Worm (Caenorhabditis elegans) whole organism, L1 larva: ENCODE results near the gene C02E7.6.
A peak's percentile ranks its signal among the peaks of the same experiment; 100 is the strongest.

Source experiments
- ama-1 ChIP-seq: fragments of 150-350 bp; optimal IDR thresholded peaks from 2 replicates; lab custom pipeline; 2014
- blmp-1 ChIP-seq: fragments of 150-350 bp; optimal IDR thresholded peaks from 2 replicates; lab custom pipeline; 2014; ENCODE audit warnings: missing biosample characterization, missing genetic modification characterization
- ceh-88 ChIP-seq: fragments of 200-800 bp; sonication (Bioruptor generic); IDR thresholded peaks from 2 replicates; pipeline ENCODE4 v1.3.6; 2022; ENCODE audit warnings: missing genetic modification characterization, missing compliant biosample characterization
- dpl-1 ChIP-seq, 3 experiments: fragments of 150-350 bp in 2 of 3; sonication (generic microtip) in 1 of 3; optimal IDR thresholded peaks; 2 replicates each; lab custom pipeline; 2014 to 2017; ENCODE audit warnings: missing biosample characterization in 3 of 3, missing genetic modification characterization in 3 of 3, missing genetic modification reagents in 3 of 3
- fos-1 ChIP-seq: fragments of 150-350 bp; optimal IDR thresholded peaks from 2 replicates; lab custom pipeline; 2014; ENCODE audit warnings: missing biosample characterization, missing genetic modification characterization
- hpl-2 ChIP-seq: fragments of 150-350 bp; optimal IDR thresholded peaks from 2 replicates; lab custom pipeline; 2014; ENCODE audit warnings: missing biosample characterization, missing genetic modification reagents, missing genetic modification characterization
- lsy-2 ChIP-seq, 2 experiments: fragments of 150-350 bp; optimal IDR thresholded peaks; 2 replicates each; lab custom pipeline; 2014; ENCODE audit warnings: missing biosample characterization in 2 of 2, missing genetic modification characterization in 2 of 2
- mep-1 ChIP-seq: fragments of 150-350 bp; optimal IDR thresholded peaks from 2 replicates; lab custom pipeline; 2014; ENCODE audit warnings: missing biosample characterization, missing genetic modification characterization
- sox-4 ChIP-seq: sonication (generic microtip); optimal IDR thresholded peaks from 2 replicates; lab custom pipeline; 2016; ENCODE audit warnings: missing genetic modification characterization, missing compliant biosample characterization
- unc-62 ChIP-seq: fragments of 150-350 bp; optimal IDR thresholded peaks from 2 replicates; lab custom pipeline; 2014; ENCODE audit warnings: missing biosample characterization, missing genetic modification reagents, missing genetic modification characterization

- TF ChIP-seq mep-1 (no peak), ceh-88 (GFP tag; lab: Robert Waterston, UW) (no peak), unc-62 (GFP tag; lab: Kevin White, UChicago) (no peak), ama-1 (lab: Kevin White, UChicago) (no peak), fos-1 (tag; lab: Kevin White, UChicago) (no peak), sox-4 (tag; lab: Kevin White, UChicago) (no peak), lsy-2 (tag; optimal IDR thresholded peaks at IDR 0.05; lab: Kevin White, UChicago) (no peak), hpl-2 (no peak), dpl-1 (GFP tag; optimal IDR thresholded peaks at IDR 0.05; lab: Kevin White, UChicago) (no peak), blmp-1 (peak; percentile 10)
Measured at ce11 chrV:4912313-4912712, 6.7 kb upstream of the C02E7.6 start, which contains the start of gene H23N18.5.
